Worm (Caenorhabditis elegans) whole organism, L4 larva: ENCODE results near the gene mff-1.

Source experiments
- pha-4 ChIP-seq, 2 experiments: fragments of 150-350 bp in 1 of 2; fragments of 200-800 bp in 1 of 2; sonication (Bioruptor generic) in 1 of 2; IDR thresholded peaks in 1 of 2; optimal IDR thresholded peaks in 1 of 2; 2 replicates each; pipeline versions ENCODE4 v1.3.6 to Lab custom; 2014 to 2022; ENCODE audit warnings: missing genetic modification characterization in 2 of 2, missing genetic modification reagents in 2 of 2, missing biosample characterization in 1 of 2, missing compliant biosample characterization in 1 of 2

The mff-1 gene

DNA sequence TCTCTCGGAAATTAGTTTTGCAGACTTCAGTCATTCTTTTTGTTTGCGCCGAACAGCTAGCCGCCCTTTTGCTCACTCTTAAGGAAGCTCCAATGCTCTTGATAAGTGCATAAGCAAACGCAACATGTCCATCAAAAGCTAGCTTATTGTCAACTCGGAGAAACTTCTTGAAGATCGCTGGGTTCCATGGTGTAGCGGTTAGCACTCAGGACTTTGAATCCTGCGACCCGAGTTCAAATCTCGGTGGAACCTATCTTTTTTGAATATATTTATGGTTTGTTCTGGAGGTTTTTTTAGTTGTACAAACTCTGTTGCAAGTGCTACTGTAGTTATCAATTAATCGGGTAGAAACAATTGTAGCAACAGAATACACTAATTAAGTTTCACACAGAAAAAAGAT, 49.5 kb downstream of the mff-1 start (continued):
- peak; percentile 48; the same call in 1 of the 2 replicates for TF ChIP-seq pha-4 (GFP tag; IDR thresholded peaks at IDR 0.05; lab: Robert Waterston, UW)
- TF ChIP-seq pha-4 (tag; optimal IDR thresholded peaks at IDR 0.05; lab: Kevin White, UChicago): no peak
